Worm (Caenorhabditis elegans) whole organism, young adult: ENCODE results near the gene ZK105.6.

Source experiments
- B0261.1 ChIP-seq: sonication (generic microtip); optimal IDR thresholded peaks from 2 replicates; lab custom pipeline; 2016; ENCODE audit warnings: mild to moderate bottlenecking, missing genetic modification characterization, moderate library complexity, missing compliant biosample characterization
- ama-1 ChIP-seq, 3 experiments: fragments of 150-350 bp in 1 of 3; sonication (generic microtip) in 2 of 3; optimal IDR thresholded peaks; 2 replicates each; lab custom pipeline; 2014 to 2018; ENCODE audit warnings: missing biosample characterization in 2 of 3, missing genetic modification characterization in 2 of 3, missing genetic modification reagents in 2 of 3
- ceh-100 ChIP-seq: fragments of 200-800 bp; sonication (Bioruptor generic); IDR thresholded peaks from 2 replicates; pipeline ENCODE4 v1.3.6; 2022; ENCODE audit warnings: missing genetic modification reagents, missing genetic modification characterization, missing compliant biosample characterization
- ceh-58 ChIP-seq: fragments of 200-800 bp; sonication (Bioruptor generic); IDR thresholded peaks from 2 replicates; pipeline ENCODE4 v1.3.6; 2022; ENCODE audit warnings: missing genetic modification characterization, missing compliant biosample characterization
- dpl-1 ChIP-seq: fragments of 150-350 bp; optimal IDR thresholded peaks from 2 replicates; lab custom pipeline; 2014; ENCODE audit warnings: missing biosample characterization, missing genetic modification reagents, missing genetic modification characterization
- lin-40 ChIP-seq: sonication (generic microtip); optimal IDR thresholded peaks from 2 replicates; lab custom pipeline; 2016; ENCODE audit warnings: missing genetic modification characterization, mild to moderate bottlenecking, missing compliant biosample characterization, missing genotype, missing genetic modification reagents
- madf-6 ChIP-seq: fragments of 200-800 bp; sonication (Bioruptor generic); IDR thresholded peaks from 2 replicates; pipeline ENCODE4 v1.3.6; 2022; ENCODE audit warnings: missing genetic modification reagents, missing genetic modification characterization, missing compliant biosample characterization
- rcor-1 ChIP-seq: fragments of 200-800 bp; sonication (Bioruptor generic); IDR thresholded peaks from 2 replicates; pipeline ENCODE4 v1.3.6; 2022; ENCODE audit warnings: missing genetic modification reagents, missing genetic modification characterization, missing compliant biosample characterization
- tbp1 ChIP-seq: fragments of 200-800 bp; sonication (Bioruptor generic); optimal IDR thresholded peaks from 2 replicates; lab custom pipeline; 2018; ENCODE audit warnings: mild to moderate bottlenecking, missing genetic modification characterization, missing compliant biosample characterization
- unc-62 ChIP-seq: fragments of 150-350 bp; optimal IDR thresholded peaks from 2 replicates; lab custom pipeline; 2014; ENCODE audit warnings: missing biosample characterization, missing genetic modification reagents, missing genetic modification characterization
- ztf-6 ChIP-seq: fragments of 200-800 bp; sonication (Bioruptor generic); IDR thresholded peaks from 2 replicates; pipeline ENCODE4 v1.3.6; 2022; ENCODE audit warnings: missing genetic modification reagents, missing genetic modification characterization, missing compliant biosample characterization

DNA sequence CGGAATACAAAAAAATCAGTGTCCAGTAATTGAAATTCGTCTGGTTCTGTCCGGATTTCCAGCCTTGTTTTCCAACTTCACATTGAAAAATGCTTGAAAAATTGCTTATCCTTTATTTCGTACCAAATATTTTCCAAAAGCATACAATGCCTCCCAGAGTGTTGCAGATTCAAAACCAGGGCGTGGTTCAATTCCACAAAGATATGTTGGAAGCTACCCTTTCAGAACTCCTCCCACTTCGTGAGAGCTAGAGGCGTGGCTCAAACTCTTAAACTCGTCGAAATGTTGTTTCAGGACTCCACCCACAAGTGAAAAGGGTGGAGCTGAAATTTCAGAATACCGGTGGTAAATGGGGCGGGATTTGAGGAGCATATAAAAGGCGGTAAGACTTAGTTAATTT is 48.0 kb downstream of the ZK105.6 start, which contains the start of gene C12D5.3:
- TF ChIP-seq B0261.1 (tag; lab: Kevin White, UChicago) = no peak
- TF ChIP-seq dpl-1 (GFP tag; lab: Kevin White, UChicago) = no peak
- TF ChIP-seq ceh-58 (GFP tag; lab: Robert Waterston, UW) = no peak
- no peak for TF ChIP-seq ama-1 (optimal IDR thresholded peaks at IDR 0.05; lab: Kevin White, UChicago)
- TF ChIP-seq ama-1 (GFP tag; optimal IDR thresholded peaks at IDR 0.05; lab: Kevin White, UChicago) = no peak
- no peak for TF ChIP-seq ceh-100 (GFP tag; lab: Robert Waterston, UW)
- TF ChIP-seq madf-6 (GFP tag; lab: Robert Waterston, UW) = no peak
- TF ChIP-seq unc-62 (GFP tag; lab: Kevin White, UChicago) = no peak
- TF ChIP-seq tbp1 (GFP tag; lab: Kevin White, UChicago) = no peak
- no peak for TF ChIP-seq lin-40 (tag; lab: Kevin White, UChicago)
- no peak for TF ChIP-seq rcor-1 (GFP tag; lab: Robert Waterston, UW)
- no peak for TF ChIP-seq ztf-6
